Fruit fly (Drosophila melanogaster) whole organism, embryonic: ENCODE results near the gene Dh31.

Experiments
- Asciz ChIP-seq: fragments of 200-800 bp; sonication (Bioruptor generic); optimal IDR thresholded peaks from 2 replicates; lab custom pipeline; 2017; ENCODE audit warnings: missing biosample characterization, mild to moderate bottlenecking, missing genetic modification characterization, missing genetic modification reagents
- Atf-2 ChIP-seq: fragments of 200-800 bp; sonication (Bioruptor generic); optimal IDR thresholded peaks from 2 replicates; lab custom pipeline; 2016; ENCODE audit warnings: missing biosample characterization, missing genetic modification characterization
- B-H1 ChIP-seq: fragments of 200-800 bp; sonication (Bioruptor generic); IDR thresholded peaks from 3 replicates; pipeline ENCODE4 v1.3.6; 2022; ENCODE audit warnings: missing biosample characterization, missing genetic modification characterization
- CG10267 ChIP-seq: fragments of 200-800 bp; sonication (Bioruptor generic); optimal IDR thresholded peaks from 2 replicates; lab custom pipeline; 2018; ENCODE audit warnings: missing biosample characterization, mild to moderate bottlenecking, missing genetic modification characterization, moderate library complexity
- CG11093 ChIP-seq: fragments of 200-800 bp; sonication (Bioruptor generic); IDR thresholded peaks from 3 replicates; pipeline ENCODE4 v1.3.6; 2022; ENCODE audit warnings: missing biosample characterization, missing genetic modification characterization
- CG11695 ChIP-seq: fragments of 200-800 bp; sonication (Bioruptor generic); IDR thresholded peaks from 3 replicates; pipeline ENCODE4 v1.3.6; 2022; ENCODE audit warnings: missing biosample characterization, missing genetic modification characterization
- CG13424 ChIP-seq: fragments of 200-800 bp; sonication (Bioruptor generic); optimal IDR thresholded peaks from 2 replicates; lab custom pipeline; 2019; ENCODE audit warnings: missing biosample characterization, mild to moderate bottlenecking, missing genetic modification characterization, moderate library complexity
- CG13775 ChIP-seq: fragments of 200-800 bp; sonication (Bioruptor generic); optimal IDR thresholded peaks from 3 replicates; lab custom pipeline; 2017; ENCODE audit warnings: missing biosample characterization, mild to moderate bottlenecking, missing genetic modification characterization
- CG15073 ChIP-seq: fragments of 200-800 bp; sonication (Bioruptor generic); optimal IDR thresholded peaks from 2 replicates; lab custom pipeline; 2016; ENCODE audit warnings: missing biosample characterization, missing genetic modification characterization
- CG15514 ChIP-seq: fragments of 200-800 bp; sonication (Bioruptor generic); optimal IDR thresholded peaks from 3 replicates; lab custom pipeline; 2017; ENCODE audit warnings: missing biosample characterization, missing genetic modification characterization, mild to moderate bottlenecking, moderate library complexity, missing genetic modification reagents
- CG17359 ChIP-seq: fragments of 200-800 bp; sonication (Bioruptor generic); optimal IDR thresholded peaks from 3 replicates; lab custom pipeline; 2018; ENCODE audit warnings: missing biosample characterization, mild to moderate bottlenecking, missing genetic modification characterization, moderate library complexity
- CG18619 ChIP-seq: fragments of 200-800 bp; sonication (Bioruptor generic); optimal IDR thresholded peaks from 3 replicates; lab custom pipeline; 2017; ENCODE audit warnings: missing biosample characterization, mild to moderate bottlenecking, missing genetic modification characterization
- CG30431 ChIP-seq: fragments of 200-800 bp; sonication (Bioruptor generic); optimal IDR thresholded peaks from 2 replicates; lab custom pipeline; 2017; ENCODE audit warnings: missing biosample characterization, missing genetic modification characterization
- CG34422 ChIP-seq: fragments of 200-800 bp; sonication (Bioruptor generic); IDR thresholded peaks from 3 replicates; pipeline ENCODE4 v1.3.6; 2022; ENCODE audit warnings: missing biosample characterization, missing genetic modification characterization
- CG4730 ChIP-seq: fragments of 200-800 bp; sonication (Bioruptor generic); IDR thresholded peaks from 2 replicates; pipeline ENCODE4 v1.3.6; 2022; ENCODE audit warnings: missing biosample characterization, missing genetic modification characterization
- CG5180 ChIP-seq: fragments of 200-800 bp; sonication (Bioruptor generic); optimal IDR thresholded peaks from 3 replicates; lab custom pipeline; 2017; ENCODE audit warnings: missing biosample characterization, missing genetic modification characterization, mild to moderate bottlenecking, moderate library complexity, missing genetic modification reagents
- CG8944 ChIP-seq: fragments of 200-800 bp; sonication (Bioruptor generic); optimal IDR thresholded peaks from 3 replicates; lab custom pipeline; 2016; ENCODE audit warnings: missing biosample characterization, missing genetic modification characterization
- CG9797 ChIP-seq: fragments of 200-800 bp; sonication (Bioruptor generic); optimal IDR thresholded peaks from 3 replicates; lab custom pipeline; 2018; ENCODE audit warnings: missing biosample characterization, mild to moderate bottlenecking, missing genetic modification characterization
- CG9876 ChIP-seq: fragments of 200-800 bp; sonication (Bioruptor generic); optimal IDR thresholded peaks from 2 replicates; lab custom pipeline; 2016; ENCODE audit warnings: missing biosample characterization, missing genetic modification characterization
- Dip3 ChIP-seq: fragments of 200-800 bp; sonication (Bioruptor generic); optimal IDR thresholded peaks from 3 replicates; lab custom pipeline; 2016; ENCODE audit warnings: missing biosample characterization, missing genetic modification characterization
- Ets65A ChIP-seq: fragments of 200-800 bp; sonication (Bioruptor generic); peaks from one replicate; lab custom pipeline; 2016; ENCODE audit warnings: missing biosample characterization, missing genetic modification characterization
- GATAe ChIP-seq: fragments of 200-800 bp; sonication (Bioruptor generic); conservative IDR thresholded peaks from 2 replicates; pipeline ENCODE4 v1.3.6; 2022; ENCODE audit warnings: missing biosample characterization, missing genetic modification characterization
- H15 ChIP-seq: fragments of 200-800 bp; sonication (Bioruptor generic); IDR thresholded peaks from 3 replicates; pipeline ENCODE4 v1.3.6; 2022; ENCODE audit warnings: missing biosample characterization, missing genetic modification characterization
- Hr3 ChIP-seq: fragments of 200-800 bp; sonication (Bioruptor generic); optimal IDR thresholded peaks from 3 replicates; lab custom pipeline; 2016; ENCODE audit warnings: missing biosample characterization, missing genetic modification characterization
- Mrtf ChIP-seq: fragments of 200-800 bp; sonication (Bioruptor generic); IDR thresholded peaks from 3 replicates; pipeline ENCODE4 v1.3.6; 2022; ENCODE audit warnings: missing biosample characterization, missing genetic modification characterization
- NC2β ChIP-seq: fragments of 200-800 bp; sonication (Bioruptor generic); optimal IDR thresholded peaks from 2 replicates; lab custom pipeline; 2016; ENCODE audit warnings: missing biosample characterization, missing genetic modification characterization
- Nf-YB ChIP-seq: fragments of 200-800 bp; sonication (Bioruptor generic); optimal IDR thresholded peaks from 3 replicates; lab custom pipeline; 2019; ENCODE audit warnings: missing biosample characterization, mild to moderate bottlenecking, missing genetic modification characterization, moderate library complexity
- NfI ChIP-seq: fragments of 200-800 bp; sonication (Bioruptor generic); optimal IDR thresholded peaks from 3 replicates; lab custom pipeline; 2018; ENCODE audit warnings: missing biosample characterization, mild to moderate bottlenecking, missing genetic modification characterization, moderate library complexity
- Sin3A ChIP-seq: fragments of >200 bp; optimal IDR thresholded peaks from 2 replicates; lab custom pipeline; 2018
- Sry-δ ChIP-seq: fragments of 200-800 bp; sonication (Bioruptor generic); optimal IDR thresholded peaks from 2 replicates; lab custom pipeline; 2016; ENCODE audit warnings: missing biosample characterization, missing genetic modification characterization
- Ssrp ChIP-seq: fragments of 200-800 bp; sonication (Bioruptor generic); optimal IDR thresholded peaks from 2 replicates; lab custom pipeline; 2018; ENCODE audit warnings: missing biosample characterization, mild to moderate bottlenecking, missing genetic modification characterization, moderate library complexity
- Vsx1 ChIP-seq: fragments of 200-800 bp; sonication (Bioruptor generic); optimal IDR thresholded peaks from 2 replicates; lab custom pipeline; 2017; ENCODE audit warnings: missing biosample characterization, mild to moderate bottlenecking, missing genetic modification characterization, missing genetic modification reagents
- ato ChIP-seq: fragments of 200-800 bp; sonication (Bioruptor generic); IDR thresholded peaks from 2 replicates; pipeline ENCODE4 v1.3.6; 2022; ENCODE audit warnings: missing biosample characterization, missing genetic modification characterization; ENCODE audit not compliant: partially characterized antibody
- bcd ChIP-seq: fragments of 200-800 bp; sonication (Bioruptor generic); optimal IDR thresholded peaks from 2 replicates; lab custom pipeline; 2017; ENCODE audit warnings: missing biosample characterization, mild to moderate bottlenecking, missing genetic modification characterization
- cad ChIP-seq: fragments of >200 bp; optimal IDR thresholded peaks from 2 replicates; lab custom pipeline; 2017; ENCODE audit warnings: missing biosample characterization, missing genetic modification characterization
- dmrt99B ChIP-seq: fragments of 200-800 bp; sonication (Bioruptor generic); optimal IDR thresholded peaks from 2 replicates; lab custom pipeline; 2018; ENCODE audit warnings: missing biosample characterization, mild to moderate bottlenecking, missing genetic modification characterization, moderate library complexity
- ewg ChIP-seq: fragments of 200-800 bp; sonication (Bioruptor generic); optimal IDR thresholded peaks from 3 replicates; lab custom pipeline; 2017; ENCODE audit warnings: mild to moderate bottlenecking, missing biosample characterization, missing genetic modification reagents, missing genetic modification characterization
- ind ChIP-seq: fragments of 200-800 bp; sonication (Bioruptor generic); optimal IDR thresholded peaks from 3 replicates; lab custom pipeline; 2016; ENCODE audit warnings: missing biosample characterization, missing genetic modification characterization
- kay ChIP-seq: fragments of 200-800 bp; sonication (Bioruptor generic); optimal IDR thresholded peaks from 2 replicates; lab custom pipeline; 2016; ENCODE audit warnings: missing biosample characterization, missing genetic modification characterization
- pho ChIP-seq: fragments of 200-800 bp; sonication (Bioruptor generic); optimal IDR thresholded peaks from 2 replicates; lab custom pipeline; 2016; ENCODE audit warnings: missing biosample characterization, missing genetic modification characterization
- psq ChIP-seq: fragments of 200-800 bp; sonication (Bioruptor generic); optimal IDR thresholded peaks from 2 replicates; lab custom pipeline; 2017; ENCODE audit warnings: missing biosample characterization, missing genetic modification characterization
- rib ChIP-seq: fragments of 200-800 bp; sonication (Bioruptor generic); IDR thresholded peaks from 2 replicates; pipeline ENCODE4 v1.3.6; 2022; ENCODE audit warnings: missing biosample characterization, missing genetic modification characterization
- sima ChIP-seq: fragments of 200-800 bp; sonication (Bioruptor generic); optimal IDR thresholded peaks from 2 replicates; lab custom pipeline; 2016; ENCODE audit warnings: missing biosample characterization, missing genetic modification characterization
- sisA ChIP-seq: fragments of 200-800 bp; sonication (Bioruptor generic); IDR thresholded peaks from 2 replicates; pipeline ENCODE4 v1.3.6; 2022; ENCODE audit warnings: missing biosample characterization, missing genetic modification characterization
- wdn ChIP-seq: fragments of 200-800 bp; sonication (Bioruptor generic); IDR thresholded peaks from 2 replicates; pipeline ENCODE4 v1.3.6; 2022; ENCODE audit warnings: missing biosample characterization, missing genetic modification characterization
- zf30C ChIP-seq: fragments of 200-800 bp; sonication (Bioruptor generic); optimal IDR thresholded peaks from 3 replicates; lab custom pipeline; 2018; ENCODE audit warnings: missing biosample characterization, mild to moderate bottlenecking, missing genetic modification characterization
- zfh1 ChIP-seq: fragments of 200-800 bp; sonication (Bioruptor generic); IDR thresholded peaks from 3 replicates; pipeline ENCODE4 v1.3.6; 2022; ENCODE audit warnings: missing biosample characterization, missing genetic modification characterization

Dh31 gene

dm6 chr2L:8521724-8522309, 15.2 kb upstream of the Dh31 start, which contains the start of gene Acer (continued):
- no peak for TF ChIP-seq CG5180 (GFP tag; lab: Kevin White, UChicago)
- TF ChIP-seq bcd (GFP tag; lab: Kevin White, UChicago): no peak
- TF ChIP-seq Asciz (GFP tag; lab: Kevin White, UChicago): no peak
- TF ChIP-seq CG18619 (GFP tag; lab: Kevin White, UChicago): no peak
- no peak for TF ChIP-seq CG8944 (GFP tag; lab: Kevin White, UChicago)
- TF ChIP-seq CG10267 (tag; lab: Kevin White, UChicago): peak; percentile 37
- peak; percentile 5 for TF ChIP-seq Nf-YB
- TF ChIP-seq Sin3A (lab: Kevin White, UChicago): no peak
- TF ChIP-seq CG13424: peak; percentile 18
- no peak for TF ChIP-seq Sry-δ (GFP tag; lab: Kevin White, UChicago)
- TF ChIP-seq Dip3 (GFP tag; lab: Kevin White, UChicago): no peak
- no peak for TF ChIP-seq Ets65A (GFP tag; lab: Kevin White, UChicago)
- no peak for TF ChIP-seq NfI
- no peak for TF ChIP-seq GATAe (GFP tag; lab: Robert Waterston, UW)
- no peak for TF ChIP-seq Vsx1 (GFP tag; lab: Kevin White, UChicago)
- no peak for TF ChIP-seq ind
- TF ChIP-seq zfh1: no peak
- no peak for TF ChIP-seq NC2β (GFP tag; lab: Kevin White, UChicago)
- peak; percentile 73; the same call in 1 of the 2 replicates for TF ChIP-seq rib (GFP tag; lab: Robert Waterston, UW)
- TF ChIP-seq kay (GFP tag; lab: Kevin White, UChicago): no peak
- peak; percentile 8 for TF ChIP-seq CG15514
- no peak for TF ChIP-seq CG13775 (GFP tag; lab: Kevin White, UChicago)
- no peak for TF ChIP-seq sisA (GFP tag; lab: Robert Waterston, UW)
- no peak for TF ChIP-seq CG4730
- no peak for TF ChIP-seq wdn
- peak; percentile 11 for TF ChIP-seq CG9797
- no peak for TF ChIP-seq Ssrp (tag; lab: Kevin White, UChicago)
- no peak for TF ChIP-seq CG11093 (GFP tag; lab: Robert Waterston, UW)
- no peak for TF ChIP-seq CG15073 (GFP tag; lab: Kevin White, UChicago)
- TF ChIP-seq H15 (GFP tag; lab: Robert Waterston, UW): no peak
- no peak for TF ChIP-seq Atf-2 (GFP tag; lab: Kevin White, UChicago)
- TF ChIP-seq ewg: no peak
- TF ChIP-seq zf30C (GFP tag; lab: Kevin White, UChicago): no peak
- TF ChIP-seq CG11695: no peak; the same call in 2 of the 3 replicates
- TF ChIP-seq psq: no peak
- no peak for TF ChIP-seq sima
- no peak for TF ChIP-seq CG30431 (GFP tag; lab: Kevin White, UChicago)

DNA sequence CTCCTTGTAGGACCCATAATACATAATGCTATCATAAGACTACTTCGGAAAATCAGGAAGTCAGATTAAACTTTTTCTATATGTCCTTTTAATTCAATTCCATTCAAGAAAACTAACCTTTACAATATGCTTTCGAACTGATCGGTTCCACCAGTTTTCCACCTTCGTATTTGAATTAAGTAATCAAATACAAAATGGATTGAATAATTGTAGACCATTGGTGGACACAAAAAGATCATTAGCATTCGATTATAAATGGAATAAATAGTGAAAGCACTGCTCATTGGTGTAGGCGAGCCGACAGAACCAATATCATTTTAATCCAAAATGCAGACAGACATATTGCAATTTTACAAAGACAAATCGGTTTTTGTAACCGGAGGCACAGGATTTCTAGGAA, 12.7 kb upstream of the Dh31 start, which contains the start of gene Sgp:
TSS of gene Sgp (plus strand) at position 301 of the 400 bp plus-strand sequence.
- TF ChIP-seq CG9876 (GFP tag; lab: Kevin White, UChicago): no peak
- no peak for TF ChIP-seq CG17359
- no peak for TF ChIP-seq Hr3 (GFP tag; lab: Kevin White, UChicago)
- no peak for TF ChIP-seq pho (GFP tag; lab: Kevin White, UChicago)
- TF ChIP-seq Mrtf (GFP tag; lab: Robert Waterston, UW): no peak
- no peak for TF ChIP-seq ato (GFP tag; lab: Robert Waterston, UW)
- TF ChIP-seq Dip3 (GFP tag; lab: Kevin White, UChicago): no peak
- no peak for TF ChIP-seq B-H1 (GFP tag; lab: Robert Waterston, UW)
- no peak for TF ChIP-seq dmrt99B (tag; lab: Kevin White, UChicago)
- no peak for TF ChIP-seq CG34422 (GFP tag; lab: Robert Waterston, UW)
- no peak for TF ChIP-seq cad
